Fruit fly (Drosophila melanogaster) ovary, adult (tissue): ENCODE data around the gene CG10383.
A peak's percentile ranks its signal among the peaks of the same experiment; 100 is the strongest.

Experiments used
- CG17801 ChIP-seq: fragments of 200-800 bp; optimal IDR thresholded peaks from 2 replicates; lab custom pipeline; 2019; ENCODE audit warnings: missing biosample characterization, mild to moderate bottlenecking, missing genetic modification characterization, moderate library complexity; ENCODE audit not compliant: partially characterized antibody

Gene CG10383

dm6 chr2L:18695404-18695804 is at the start of gene CG10383, which contains the start of gene CG10338:
Gene CG10383 (minus strand): TSS chr2L:18695602.
Gene CG10338 (plus strand): TSS chr2L:18695664.
- TF ChIP-seq CG17801: peak; percentile 68

dm6 chr2L:18743896-18744295 is 48.5 kb upstream of the CG10383 start:
- no peak for TF ChIP-seq CG17801

- TF ChIP-seq CG17801: no peak
Measured at dm6 chr2L:18742710-18743109, 47.3 kb upstream of the CG10383 start.

- TF ChIP-seq CG17801: no peak
Measured at dm6 chr2L:18740010-18740409, 44.6 kb upstream of the CG10383 start, which contains the start of the genes CG42752 and CG15167. Gene CG42752 (minus strand): TSS chr2L:18740110. Gene CG15167 (plus strand): TSS chr2L:18740358.

- TF ChIP-seq CG17801: no peak
Measured at dm6 chr2L:18737239-18737638, 41.8 kb upstream of the CG10383 start.

dm6 chr2L:18735553-18736167 is 40.3 kb upstream of the CG10383 start:
- no peak for TF ChIP-seq CG17801

- no peak for TF ChIP-seq CG17801
Measured at dm6 chr2L:18732760-18733530, 37.5 kb upstream of the CG10383 start.

dm6 chr2L:18732291-18732690 is 36.9 kb upstream of the CG10383 start, which contains the start of gene CG10348:
Gene CG10348 (minus strand): TSS chr2L:18732524.
- TF ChIP-seq CG17801: no peak

dm6 chr2L:18727986-18728385 is 32.6 kb upstream of the CG10383 start:
- TF ChIP-seq CG17801: no peak

dm6 chr2L:18724842-18725241 is 29.4 kb upstream of the CG10383 start:
- TF ChIP-seq CG17801: no peak

dm6 chr2L:18719583-18719982 is 24.2 kb upstream of the CG10383 start:
- no peak for TF ChIP-seq CG17801

- TF ChIP-seq CG17801: no peak
Measured at dm6 chr2L:18717365-18718011, 22.1 kb upstream of the CG10383 start.

- TF ChIP-seq CG17801: no peak
Measured at dm6 chr2L:18714086-18714485, 18.7 kb upstream of the CG10383 start.

- TF ChIP-seq CG17801: no peak
Measured at dm6 chr2L:18713686-18714085, 18.3 kb upstream of the CG10383 start, which contains the start of gene Irk3. Gene Irk3 (minus strand): TSS chr2L:18713748.

dm6 chr2L:18708239-18708891 is 13.0 kb upstream of the CG10383 start, which contains the start of the genes Faf2 and Grip71:
Gene Faf2 (minus strand): TSS chr2L:18708688.
Gene Grip71 (plus strand): TSS chr2L:18708846.
- peak; percentile 73 for TF ChIP-seq CG17801

- TF ChIP-seq CG17801: no peak
Measured at dm6 chr2L:18707844-18708238, 12.4 kb upstream of the CG10383 start.

- TF ChIP-seq CG17801: peak; percentile 73
Measured at dm6 chr2L:18705617-18706046, 10.2 kb upstream of the CG10383 start, which contains the start of gene Jwa. Gene Jwa (minus strand): TSS chr2L:18705703.
